Fruit fly (Drosophila melanogaster) whole organism, embryonic: ENCODE results near the gene alpha-PheRS.

ENCODE experiments used
- Aef1 ChIP-seq: fragments of 200-800 bp; sonication (Bioruptor generic); IDR thresholded peaks from 3 replicates; pipeline ENCODE4 v1.3.6; 2022; ENCODE audit warnings: missing biosample characterization, missing genetic modification characterization
- B-H2 ChIP-seq: fragments of 200-800 bp; sonication (Bioruptor generic); optimal IDR thresholded peaks from 2 replicates; lab custom pipeline; 2018; ENCODE audit warnings: missing biosample characterization, mild to moderate bottlenecking, missing genetic modification characterization
- BEAF-32 ChIP-seq: fragments of 200-800 bp; sonication (Bioruptor generic); optimal IDR thresholded peaks from 3 replicates; lab custom pipeline; 2017; ENCODE audit warnings: missing biosample characterization, missing genetic modification characterization, mild to moderate bottlenecking, moderate library complexity, missing genetic modification reagents
- BtbVII ChIP-seq: fragments of 200-800 bp; sonication (Bioruptor generic); optimal IDR thresholded peaks from 3 replicates; lab custom pipeline; 2017; ENCODE audit warnings: missing biosample characterization, mild to moderate bottlenecking, missing genetic modification characterization
- CG1024 ChIP-seq: fragments of 200-800 bp; sonication (Bioruptor generic); IDR thresholded peaks from 2 replicates; pipeline ENCODE4 v1.3.6; 2022; ENCODE audit warnings: missing biosample characterization, missing genetic modification characterization
- CG10267 ChIP-seq: fragments of 200-800 bp; sonication (Bioruptor generic); optimal IDR thresholded peaks from 2 replicates; lab custom pipeline; 2018; ENCODE audit warnings: missing biosample characterization, mild to moderate bottlenecking, missing genetic modification characterization, moderate library complexity
- CG10321 ChIP-seq: fragments of 200-800 bp; sonication (Bioruptor generic); IDR thresholded peaks from 2 replicates; pipeline ENCODE4 v1.3.6; 2022; ENCODE audit warnings: missing biosample characterization, missing genetic modification characterization
- CG10959 ChIP-seq: fragments of 200-800 bp; sonication (Bioruptor generic); IDR thresholded peaks from 2 replicates; pipeline ENCODE4 v1.3.6; 2022; ENCODE audit warnings: missing biosample characterization, missing genetic modification characterization
- CG12391 ChIP-seq: fragments of 200-800 bp; sonication (Bioruptor generic); optimal IDR thresholded peaks from 3 replicates; lab custom pipeline; 2018; ENCODE audit warnings: missing biosample characterization, mild to moderate bottlenecking, missing genetic modification characterization, moderate library complexity
- CG13296 ChIP-seq: fragments of 200-800 bp; sonication (Bioruptor generic); optimal IDR thresholded peaks from 3 replicates; lab custom pipeline; 2018; ENCODE audit warnings: missing biosample characterization, mild to moderate bottlenecking, missing genetic modification characterization
- CG14710 ChIP-seq: fragments of 200-800 bp; sonication (Bioruptor generic); optimal IDR thresholded peaks from 3 replicates; lab custom pipeline; 2019; ENCODE audit warnings: missing biosample characterization, mild to moderate bottlenecking, missing genetic modification characterization, moderate library complexity
- CG16863 ChIP-seq: fragments of 200-800 bp; sonication (Bioruptor generic); optimal IDR thresholded peaks from 3 replicates; lab custom pipeline; 2016; ENCODE audit warnings: missing biosample characterization, missing genetic modification characterization
- CG17385 ChIP-seq: fragments of 200-800 bp; sonication (Bioruptor generic); optimal IDR thresholded peaks from 3 replicates; lab custom pipeline; 2018; ENCODE audit warnings: missing biosample characterization, mild to moderate bottlenecking, missing genetic modification characterization
- CG2678 ChIP-seq: fragments of 200-800 bp; sonication (Bioruptor generic); optimal IDR thresholded peaks from 3 replicates; lab custom pipeline; 2019; ENCODE audit warnings: missing biosample characterization, mild to moderate bottlenecking, missing genetic modification characterization, moderate library complexity
- CG3407 ChIP-seq: fragments of 200-800 bp; sonication (Bioruptor generic); optimal IDR thresholded peaks from 2 replicates; lab custom pipeline; 2018; ENCODE audit warnings: missing biosample characterization, mild to moderate bottlenecking, missing genetic modification characterization
- CG3838 ChIP-seq: fragments of 200-800 bp; sonication (Bioruptor generic); optimal IDR thresholded peaks from 3 replicates; lab custom pipeline; 2016; ENCODE audit warnings: missing biosample characterization, missing genetic modification characterization
- CG3847 ChIP-seq: fragments of 200-800 bp; sonication (Bioruptor generic); IDR thresholded peaks from 2 replicates; pipeline ENCODE4 v1.3.6; 2022; ENCODE audit warnings: missing biosample characterization, missing genetic modification characterization
- CG43689 ChIP-seq: fragments of 200-800 bp; sonication (Bioruptor generic); IDR thresholded peaks from 2 replicates; pipeline ENCODE4 v1.3.6; 2022; ENCODE audit warnings: missing biosample characterization, missing genetic modification characterization
- CG4820 ChIP-seq: fragments of 200-800 bp; sonication (Bioruptor generic); optimal IDR thresholded peaks from 3 replicates; lab custom pipeline; 2016; ENCODE audit warnings: missing biosample characterization, missing genetic modification characterization
- CG9876 ChIP-seq: fragments of 200-800 bp; sonication (Bioruptor generic); optimal IDR thresholded peaks from 2 replicates; lab custom pipeline; 2016; ENCODE audit warnings: missing biosample characterization, missing genetic modification characterization
- Camta ChIP-seq: fragments of 200-800 bp; sonication (Bioruptor generic); optimal IDR thresholded peaks from 2 replicates; lab custom pipeline; 2016; ENCODE audit warnings: missing biosample characterization, missing genetic modification characterization
- D19A ChIP-seq: fragments of 200-800 bp; optimal IDR thresholded peaks from 3 replicates; lab custom pipeline; 2019; ENCODE audit warnings: missing biosample characterization, mild to moderate bottlenecking, missing genetic modification characterization, moderate library complexity
- Hmr ChIP-seq: fragments of 200-800 bp; sonication (Bioruptor generic); optimal IDR thresholded peaks from 3 replicates; lab custom pipeline; 2017; ENCODE audit warnings: mild to moderate bottlenecking, missing biosample characterization, missing genetic modification reagents, missing genetic modification characterization
- Jarid2 ChIP-seq: fragments of 200-800 bp; sonication (Bioruptor generic); optimal IDR thresholded peaks from 3 replicates; lab custom pipeline; 2017; ENCODE audit warnings: mild to moderate bottlenecking, missing biosample characterization, missing genetic modification reagents, missing genetic modification characterization
- MBD-R2 ChIP-seq: fragments of 200-800 bp; sonication (Bioruptor generic); IDR thresholded peaks from 2 replicates; pipeline ENCODE4 v1.3.6; 2022; ENCODE audit warnings: missing biosample characterization, missing genetic modification characterization
- NC2α ChIP-seq: fragments of 200-800 bp; sonication (Bioruptor generic); optimal IDR thresholded peaks from 2 replicates; lab custom pipeline; 2016; ENCODE audit warnings: missing biosample characterization, missing genetic modification characterization
- Optix ChIP-seq: fragments of 200-800 bp; sonication (Bioruptor generic); IDR thresholded peaks from 3 replicates; pipeline ENCODE4 v1.3.6; 2022; ENCODE audit warnings: missing biosample characterization, missing genetic modification characterization
- Six4 ChIP-seq: fragments of 200-800 bp; sonication (Bioruptor generic); optimal IDR thresholded peaks from 2 replicates; lab custom pipeline; 2016; ENCODE audit warnings: missing biosample characterization, missing genetic modification characterization
- Xbp1 ChIP-seq: fragments of 200-800 bp; sonication (Bioruptor generic); optimal IDR thresholded peaks from 3 replicates; lab custom pipeline; 2016; ENCODE audit warnings: missing biosample characterization, mild to moderate bottlenecking, missing genetic modification characterization
- bowl ChIP-seq: fragments of 200-800 bp; sonication (Bioruptor generic); IDR thresholded peaks from 2 replicates; pipeline ENCODE4 v1.3.6; 2022; ENCODE audit warnings: missing biosample characterization, missing genetic modification characterization
- bsh ChIP-seq, 2 experiments: fragments of 200-800 bp; sonication (Bioruptor generic); optimal IDR thresholded peaks; 2 replicates each; lab custom pipeline; 2017 to 2018; ENCODE audit warnings: mild to moderate bottlenecking in 2 of 2, missing biosample characterization in 2 of 2, missing genetic modification characterization in 2 of 2, moderate library complexity in 1 of 2
- cad ChIP-seq: fragments of >200 bp; optimal IDR thresholded peaks from 2 replicates; lab custom pipeline; 2017; ENCODE audit warnings: missing biosample characterization, missing genetic modification characterization
- cas ChIP-seq: fragments of 200-800 bp; sonication (Bioruptor generic); IDR thresholded peaks from 2 replicates; pipeline ENCODE4 v1.3.6; 2022; ENCODE audit warnings: missing biosample characterization, missing genetic modification characterization
- caup ChIP-seq: fragments of 200-800 bp; sonication (Bioruptor generic); optimal IDR thresholded peaks from 3 replicates; lab custom pipeline; 2017; ENCODE audit warnings: missing biosample characterization, mild to moderate bottlenecking, missing genetic modification characterization, moderate library complexity; ENCODE audit not compliant: severe bottlenecking
- crol ChIP-seq: fragments of 200-800 bp; sonication (Bioruptor generic); IDR thresholded peaks from 2 replicates; pipeline ENCODE4 v1.3.6; 2022; ENCODE audit warnings: missing biosample characterization, missing genetic modification characterization
- dimm ChIP-seq: fragments of 200-800 bp; sonication (Bioruptor generic); IDR thresholded peaks from 2 replicates; pipeline ENCODE4 v1.3.6; 2022; ENCODE audit warnings: missing biosample characterization, missing genetic modification characterization
- dmrt99B ChIP-seq: fragments of 200-800 bp; sonication (Bioruptor generic); optimal IDR thresholded peaks from 2 replicates; lab custom pipeline; 2018; ENCODE audit warnings: missing biosample characterization, mild to moderate bottlenecking, missing genetic modification characterization, moderate library complexity
- emc ChIP-seq: fragments of 200-800 bp; sonication (Bioruptor generic); optimal IDR thresholded peaks from 2 replicates; lab custom pipeline; 2016; ENCODE audit warnings: missing biosample characterization, missing genetic modification characterization
- grau ChIP-seq: fragments of 200-800 bp; optimal IDR thresholded peaks from 3 replicates; lab custom pipeline; 2019; ENCODE audit warnings: missing biosample characterization, mild to moderate bottlenecking, missing genetic modification characterization, moderate library complexity
- hkb ChIP-seq, 2 experiments: fragments of 200-800 bp in 1 of 2; fragments of >200 bp in 1 of 2; sonication (Bioruptor generic) in 1 of 2; IDR thresholded peaks in 1 of 2; optimal IDR thresholded peaks in 1 of 2; 2 replicates each; pipeline versions ENCODE4 v1.3.6 to Lab custom; 2017 to 2022; ENCODE audit warnings: missing biosample characterization in 1 of 2, missing genetic modification characterization in 1 of 2
- ken ChIP-seq: fragments of 200-800 bp; sonication (Bioruptor generic); IDR thresholded peaks from 3 replicates; pipeline ENCODE4 v1.3.6; 2022; ENCODE audit warnings: missing biosample characterization, missing genetic modification characterization
- lab ChIP-seq: fragments of 200-800 bp; sonication (Bioruptor generic); optimal IDR thresholded peaks from 3 replicates; lab custom pipeline; 2017; ENCODE audit warnings: missing biosample characterization, missing genetic modification characterization, mild to moderate bottlenecking, moderate library complexity, missing genetic modification reagents
- pita ChIP-seq: fragments of 200-800 bp; sonication (Bioruptor generic); optimal IDR thresholded peaks from 2 replicates; lab custom pipeline; 2017; ENCODE audit warnings: missing biosample characterization, mild to moderate bottlenecking, missing genetic modification characterization
- ranshi ChIP-seq: fragments of 200-800 bp; sonication (Bioruptor generic); IDR thresholded peaks from 2 replicates; pipeline ENCODE4 v1.3.6; 2022; ENCODE audit warnings: missing biosample characterization, missing genetic modification characterization
- sens-2 ChIP-seq: fragments of 200-800 bp; sonication (Bioruptor generic); IDR thresholded peaks from 2 replicates; pipeline ENCODE4 v1.3.6; 2022; ENCODE audit warnings: missing biosample characterization, missing genetic modification characterization
- sima ChIP-seq: fragments of 200-800 bp; sonication (Bioruptor generic); optimal IDR thresholded peaks from 2 replicates; lab custom pipeline; 2016; ENCODE audit warnings: missing biosample characterization, missing genetic modification characterization
- slbo ChIP-seq: fragments of 200-800 bp; sonication (Bioruptor generic); IDR thresholded peaks from 2 replicates; pipeline ENCODE4 v1.3.6; 2022; ENCODE audit warnings: missing biosample characterization, missing genetic modification characterization
- tin ChIP-seq: fragments of 200-800 bp; sonication (Bioruptor generic); optimal IDR thresholded peaks from 3 replicates; lab custom pipeline; 2016; ENCODE audit warnings: missing biosample characterization, missing genetic modification characterization
- tup ChIP-seq: fragments of 200-800 bp; sonication (Bioruptor generic); optimal IDR thresholded peaks from 2 replicates; lab custom pipeline; 2016; ENCODE audit warnings: missing biosample characterization, mild to moderate bottlenecking, missing genetic modification characterization, moderate library complexity
- twi ChIP-seq: fragments of 200-800 bp; optimal IDR thresholded peaks from 2 replicates; lab custom pipeline; 2019; ENCODE audit warnings: missing biosample characterization, mild to moderate bottlenecking, missing genetic modification characterization, moderate library complexity

The alpha-PheRS gene

dm6 chrX:8131693-8132313 is 13.6 kb downstream of the alpha-PheRS start, which contains the start of gene CG10958 (continued):
- TF ChIP-seq B-H2 (GFP tag; lab: Kevin White, UChicago) (no peak), CG13296 (peak; percentile 61), Camta (GFP tag; lab: Kevin White, UChicago) (no peak), lab (GFP tag; lab: Kevin White, UChicago) (peak; percentile 71), CG3838 (GFP tag; lab: Kevin White, UChicago) (peak; percentile 53), dmrt99B (tag; lab: Kevin White, UChicago) (no peak), twi (tag; lab: Kevin White, UChicago) (no peak), Jarid2 (GFP tag; lab: Kevin White, UChicago) (no peak), cad (GFP tag; lab: Kevin White, UChicago) (no peak), NC2α (no peak), CG1024 (GFP tag; lab: Robert Waterston, UW) (no peak), CG9876 (GFP tag; lab: Kevin White, UChicago) (no peak), Optix (GFP tag; lab: Robert Waterston, UW) (no peak), hkb (optimal IDR thresholded peaks at IDR 0.05; lab: Kevin White, UChicago) (no peak), hkb (GFP tag; IDR thresholded peaks at IDR 0.05; lab: Robert Waterston, UW) (peak; percentile 71), sens-2 (GFP tag; lab: Robert Waterston, UW) (no peak), CG10959 (GFP tag; lab: Robert Waterston, UW) (no peak), Aef1 (GFP tag; lab: Robert Waterston, UW) (0 out of 3 replicates have a peak, but pooled peaks have one; percentile 33), MBD-R2 (GFP tag; lab: Robert Waterston, UW) (peak; percentile 73), BtbVII (GFP tag; lab: Kevin White, UChicago) (no peak), CG14710 (tag; lab: Kevin White, UChicago) (peak; percentile 68), CG43689 (GFP tag; lab: Robert Waterston, UW) (no peak), caup (GFP tag; lab: Kevin White, UChicago) (peak; percentile 56), Hmr (GFP tag; lab: Kevin White, UChicago) (peak; percentile 56), ken (peak; percentile 45; the same call in 1 of the 3 replicates), CG3847 (GFP tag; lab: Robert Waterston, UW) (peak; percentile 55), crol (no peak), BEAF-32 (peak; percentile 39), tup (GFP tag; lab: Kevin White, UChicago) (peak; percentile 20), tin (GFP tag; lab: Kevin White, UChicago) (peak; percentile 64), CG17385 (peak; percentile 68), CG12391 (tag; lab: Kevin White, UChicago) (peak; percentile 80), cas (no peak), bowl (GFP tag; lab: Robert Waterston, UW) (no peak), CG3407 (GFP tag; lab: Kevin White, UChicago) (peak; percentile 20), sima (GFP tag; lab: Kevin White, UChicago) (no peak), dimm (no peak), D19A (tag; lab: Kevin White, UChicago) (peak; percentile 1), grau (tag; lab: Kevin White, UChicago) (peak; percentile 59), Xbp1 (GFP tag; lab: Kevin White, UChicago) (peak; percentile 62), CG2678 (tag; lab: Kevin White, UChicago) (peak; percentile 62), slbo (GFP tag; lab: Robert Waterston, UW) (peak; percentile 79), bsh (GFP tag; optimal IDR thresholded peaks at IDR 0.05; lab: Kevin White, UChicago) (peak in 1 of 2 experiments; percentile 59), ranshi (GFP tag; lab: Robert Waterston, UW) (no peak), CG4820 (GFP tag; lab: Kevin White, UChicago) (peak; percentile 53), CG10321 (GFP tag; lab: Robert Waterston, UW) (no peak), pita (no peak), Six4 (GFP tag; lab: Kevin White, UChicago) (peak; percentile 63), CG16863 (GFP tag; lab: Kevin White, UChicago) (peak; percentile 15), emc (no peak), CG10267 (peak; percentile 93)
